Worm (Caenorhabditis elegans): ENCODE data around the gene mak-2.

- TF ChIP-seq him-1 (tag; optimal IDR thresholded peaks at IDR 0.05) (no peak), W03F9.2 (tag; optimal IDR thresholded peaks at IDR 0.05) (no peak), dao-5 (tag; optimal IDR thresholded peaks at IDR 0.05) (no peak)
Observed at ce11 chrIV:842095-842494, 43.0 kb upstream of the mak-2 start, which contains the start of gene Y55F3BR.6.

Measured in whole organism, L4/young adult.